Worm (Caenorhabditis elegans) whole organism, dauer: ENCODE data around the gene cpx-2.

Experiments used
- unc-62 ChIP-seq: sonication (generic microtip); optimal IDR thresholded peaks from 2 replicates; lab custom pipeline; 2017; ENCODE audit warnings: missing biosample characterization, missing genetic modification reagents, missing genetic modification characterization

The cpx-2 gene

DNA sequence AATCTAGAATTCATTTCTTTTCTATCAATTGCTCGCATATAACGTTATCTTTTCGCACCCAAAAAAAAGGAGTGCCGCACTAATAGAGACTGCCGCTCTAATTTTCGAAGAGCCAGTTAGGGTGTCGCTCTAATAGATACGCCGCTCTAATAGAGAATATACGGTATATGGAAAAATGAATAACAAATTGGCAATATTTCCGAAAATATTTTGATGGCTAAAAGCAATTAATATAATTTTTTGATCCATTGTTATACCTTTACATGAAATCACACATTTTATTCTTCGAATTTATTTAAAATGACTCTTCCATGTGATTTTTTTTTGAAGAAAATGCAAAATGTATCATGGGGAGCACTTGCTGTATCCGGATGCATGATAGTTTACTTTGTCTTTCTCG is 6.9 kb upstream of the cpx-2 start, which contains the start of gene K03A11.4:
TSS of gene K03A11.4 (plus strand) at position 301 of the 400 bp plus-strand sequence.
- no peak for TF ChIP-seq unc-62 (GFP tag; lab: Kevin White, UChicago)

DNA sequence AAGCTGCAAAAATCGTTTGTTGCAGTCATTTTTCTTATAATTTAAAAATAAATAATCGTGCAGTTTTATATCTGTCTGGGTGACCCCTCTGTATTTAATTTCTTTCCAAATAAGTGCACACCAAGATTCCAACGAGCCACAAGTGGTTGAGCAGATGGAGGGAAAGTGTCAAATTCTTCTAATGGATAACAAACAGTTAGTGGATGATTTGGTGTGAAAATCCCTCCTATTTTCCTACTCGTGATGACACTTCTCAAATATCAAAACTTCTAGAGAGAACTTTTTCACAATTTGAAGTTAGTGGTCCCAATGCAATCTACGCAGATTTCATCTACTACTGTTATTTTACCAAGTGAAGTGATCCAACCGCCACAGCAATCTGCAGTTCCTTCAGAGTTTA is 3.4 kb upstream of the cpx-2 start, which contains the start of gene ceh-28:
TSS of gene ceh-28 (plus strand) at position 301 of the 400 bp plus-strand sequence.
- TF ChIP-seq unc-62 (GFP tag; lab: Kevin White, UChicago) = no peak

DNA sequence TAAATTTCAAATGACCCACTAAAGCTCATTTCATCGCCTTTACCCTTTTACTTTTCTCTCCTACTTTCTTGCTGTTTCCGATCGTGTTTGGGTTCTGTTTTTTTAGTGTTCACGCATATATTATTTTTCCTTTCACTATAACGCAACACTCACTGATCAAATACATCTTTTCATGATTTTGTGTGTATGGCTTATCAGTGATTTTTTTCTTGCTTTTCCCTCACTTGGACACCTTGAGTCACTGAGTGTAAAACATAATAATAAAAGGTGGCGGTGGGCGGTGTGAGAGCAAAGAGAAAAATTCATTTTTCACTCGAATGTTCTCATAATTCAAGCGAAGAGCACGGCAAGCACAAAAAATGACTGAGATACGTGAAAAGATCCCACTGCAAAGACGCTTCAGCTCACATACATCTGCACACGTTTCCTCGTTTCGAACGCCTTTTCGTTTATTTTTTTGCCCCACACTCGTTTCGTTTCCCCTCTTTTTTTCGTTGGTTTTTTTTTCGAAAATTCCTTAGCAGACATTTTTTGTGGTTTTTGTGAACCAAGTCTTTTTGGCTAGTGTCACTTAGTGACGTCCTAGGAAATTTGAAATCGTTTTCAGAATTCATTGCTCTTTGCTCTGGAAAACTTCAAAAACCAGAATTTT is 8.0 kb downstream of the cpx-2 start, which contains the start of gene K03A11.5:
TSS of gene K03A11.5 (plus strand) at position 602 of the 652 bp plus-strand sequence.
- no peak for TF ChIP-seq unc-62 (GFP tag; lab: Kevin White, UChicago)

DNA sequence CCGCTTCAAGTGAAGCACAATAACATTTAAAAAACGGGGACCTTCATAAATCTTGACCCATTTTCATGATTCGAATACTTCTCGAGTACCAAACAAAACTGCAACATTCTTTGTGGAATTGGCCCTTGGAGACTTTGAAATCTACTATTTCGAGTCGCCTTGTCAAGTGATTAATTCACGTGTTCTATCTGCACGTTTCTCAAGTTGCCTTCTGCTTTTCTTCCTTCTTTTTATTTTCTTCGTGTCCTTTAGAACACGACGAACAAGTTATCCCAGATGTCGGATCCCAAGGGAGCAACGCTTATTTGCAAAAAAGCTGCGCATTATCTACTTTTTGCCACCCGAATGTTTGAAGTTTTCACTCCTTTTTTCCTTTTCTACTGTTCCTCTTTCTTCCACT is 9.7 kb downstream of the cpx-2 start:
- TF ChIP-seq unc-62 (GFP tag; lab: Kevin White, UChicago) = no peak

DNA sequence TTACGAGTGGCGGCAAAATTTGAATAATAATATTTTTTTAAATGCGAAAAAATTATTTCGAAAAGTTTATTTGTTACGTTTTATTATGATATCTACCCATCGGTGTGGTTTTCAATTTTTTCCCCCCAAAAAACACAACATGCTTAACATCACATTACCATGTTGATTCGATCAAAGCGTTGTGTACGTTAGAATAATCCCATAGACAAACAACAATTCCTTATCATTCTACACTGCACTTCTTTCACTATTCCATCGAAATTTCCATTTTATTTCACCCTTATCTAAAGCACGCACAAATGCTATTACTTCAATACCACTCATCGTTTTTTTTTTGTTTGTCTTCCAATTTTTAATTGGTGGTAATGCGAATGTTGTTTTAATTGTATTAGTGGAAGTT is 11.0 kb downstream of the cpx-2 start:
- TF ChIP-seq unc-62 (GFP tag; lab: Kevin White, UChicago) = no peak

DNA sequence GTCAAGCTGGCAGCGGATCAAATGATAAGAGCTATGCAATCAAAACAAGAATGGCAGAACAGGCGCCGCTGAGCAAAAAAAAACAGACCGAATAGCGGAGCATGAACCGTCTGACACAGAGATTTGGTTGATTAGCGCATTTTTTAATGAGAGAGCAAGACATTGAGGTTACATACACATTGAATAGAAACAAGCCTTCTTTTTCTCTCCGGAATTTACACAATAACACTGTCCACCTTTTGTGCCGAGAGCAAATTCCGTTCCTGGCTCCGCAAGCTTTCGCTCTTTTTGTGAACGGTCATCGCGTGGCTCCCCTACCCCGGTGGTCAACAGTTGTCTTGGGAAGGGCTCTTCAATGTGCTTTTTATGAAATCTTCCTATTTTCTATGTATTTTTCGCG is 15.5 kb downstream of the cpx-2 start, which contains the start of gene K03A11.6:
TSS of gene K03A11.6 (plus strand) at position 301 of the 400 bp plus-strand sequence.
- no peak for TF ChIP-seq unc-62 (GFP tag; lab: Kevin White, UChicago)

DNA sequence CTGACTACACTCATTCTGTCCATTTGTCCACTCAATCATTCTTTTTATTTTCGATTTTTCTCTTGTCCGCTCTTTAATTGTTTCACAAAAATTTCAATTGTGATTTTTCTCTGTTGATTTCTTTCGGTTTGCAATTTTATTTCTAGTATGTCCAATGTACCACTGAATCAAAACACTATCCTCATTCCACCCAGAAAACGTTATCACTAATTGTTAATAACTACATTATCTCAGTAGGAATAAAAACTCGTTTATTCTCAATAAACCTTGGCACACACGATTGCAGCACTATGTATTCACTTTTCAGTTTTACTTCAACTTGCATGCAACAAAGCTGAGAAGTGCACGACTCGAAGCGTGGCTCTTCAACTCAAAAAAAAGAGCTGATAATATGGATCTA is 19.6 kb downstream of the cpx-2 start, which contains the start of gene K03A11.1:
TSS of gene K03A11.1 (plus strand) at position 301 of the 400 bp plus-strand sequence.
- TF ChIP-seq unc-62 (GFP tag; lab: Kevin White, UChicago) = no peak

DNA sequence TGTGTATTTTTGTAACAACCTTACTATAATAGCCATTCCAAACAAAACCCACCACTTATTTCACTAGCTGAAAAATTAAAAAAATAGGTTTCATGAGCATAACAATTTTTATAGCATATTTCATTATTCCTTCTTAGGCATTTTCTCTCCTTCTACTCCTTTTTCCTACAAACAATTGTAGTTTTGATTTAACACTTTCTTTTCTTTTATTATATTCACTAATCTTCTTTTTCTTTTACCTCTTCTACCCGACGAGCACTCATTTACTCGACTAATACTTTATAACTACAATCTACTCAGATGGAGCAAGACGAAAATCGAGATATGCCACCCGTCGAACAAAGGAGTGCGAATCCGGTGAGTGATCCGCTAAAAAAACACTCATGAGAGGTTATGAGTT is 22.8 kb downstream of the cpx-2 start, which contains the start of gene C53C7.3:
TSS of gene C53C7.3 (plus strand) at position 301 of the 400 bp plus-strand sequence.
- no peak for TF ChIP-seq unc-62 (GFP tag; lab: Kevin White, UChicago)

DNA sequence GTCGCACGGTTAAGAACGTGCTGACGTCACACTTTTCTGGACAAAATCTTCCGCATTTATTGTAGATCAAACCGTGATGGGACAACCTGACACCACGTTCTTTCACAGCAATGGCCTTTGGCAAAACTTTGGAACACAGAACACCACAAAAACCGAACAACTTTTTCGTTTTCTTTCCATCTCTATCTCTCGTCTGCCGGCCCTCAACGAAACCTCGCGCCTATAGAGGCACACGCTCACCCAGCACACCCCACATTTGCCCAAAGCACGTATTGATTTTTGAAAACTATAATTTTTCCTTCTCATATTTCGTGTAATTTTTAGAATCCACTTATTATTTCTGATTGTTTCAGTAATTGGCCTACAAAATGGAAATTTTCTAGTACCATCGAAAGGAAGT is 29.2 kb downstream of the cpx-2 start:
- no peak for TF ChIP-seq unc-62 (GFP tag; lab: Kevin White, UChicago)

DNA sequence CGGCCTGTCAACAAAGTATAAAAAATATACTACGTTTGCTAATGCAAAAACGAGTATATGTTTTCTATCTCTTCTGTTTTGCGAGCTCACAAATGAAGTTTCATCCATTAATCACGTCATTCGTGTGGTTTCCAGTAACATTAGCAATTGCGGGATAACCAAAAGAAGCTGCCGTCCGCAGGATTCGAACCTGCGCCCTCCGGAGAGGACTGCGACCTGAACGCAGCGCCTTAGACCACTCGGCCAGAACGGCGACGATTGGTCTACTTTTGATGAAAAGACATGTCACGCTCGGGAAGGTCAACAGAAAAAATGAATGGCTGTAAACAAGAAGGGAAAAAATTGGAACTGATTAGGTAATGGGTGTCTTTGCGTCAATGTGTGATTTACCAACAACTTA is 32.2 kb downstream of the cpx-2 start:
- no peak for TF ChIP-seq unc-62 (GFP tag; lab: Kevin White, UChicago)

DNA sequence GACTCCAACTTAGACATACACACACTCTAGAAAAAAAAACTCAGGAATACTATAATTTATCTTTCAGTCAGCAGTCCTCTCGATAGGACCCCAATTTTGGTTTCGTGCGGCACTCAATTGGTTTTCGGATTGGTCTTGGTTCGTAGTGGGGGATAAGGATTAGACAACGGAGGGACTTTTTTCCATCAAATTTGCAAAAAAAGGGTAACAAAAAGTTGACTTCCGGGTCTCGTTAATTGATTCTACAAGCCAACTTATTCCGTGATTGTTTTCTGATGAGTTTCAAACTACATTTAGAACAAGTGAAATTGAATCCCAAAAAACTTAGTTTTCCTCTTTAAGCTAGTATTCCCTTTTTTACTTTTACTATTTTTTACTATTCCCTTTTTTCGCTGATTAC is 36.7 kb downstream of the cpx-2 start:
- no peak for TF ChIP-seq unc-62 (GFP tag; lab: Kevin White, UChicago)

DNA sequence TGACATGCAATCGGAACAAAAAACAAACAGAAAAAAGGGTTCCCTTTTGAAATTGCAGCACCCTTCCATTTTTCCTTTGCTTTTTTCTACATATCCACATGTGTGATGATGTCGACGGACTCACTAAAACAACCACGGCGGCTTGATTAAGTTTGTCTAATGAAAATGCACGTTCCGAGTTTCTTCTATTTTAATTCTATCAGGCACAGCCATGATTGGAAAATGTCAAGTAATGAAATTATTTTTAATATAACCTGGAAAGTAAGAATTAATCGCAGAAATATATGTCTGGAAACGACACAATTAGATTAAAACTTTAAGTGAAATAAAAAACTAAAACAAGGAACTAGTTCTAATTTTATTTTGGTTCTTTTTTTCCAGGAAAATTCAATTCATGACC is 37.2 kb downstream of the cpx-2 start:
- TF ChIP-seq unc-62 (GFP tag; lab: Kevin White, UChicago) = no peak

DNA sequence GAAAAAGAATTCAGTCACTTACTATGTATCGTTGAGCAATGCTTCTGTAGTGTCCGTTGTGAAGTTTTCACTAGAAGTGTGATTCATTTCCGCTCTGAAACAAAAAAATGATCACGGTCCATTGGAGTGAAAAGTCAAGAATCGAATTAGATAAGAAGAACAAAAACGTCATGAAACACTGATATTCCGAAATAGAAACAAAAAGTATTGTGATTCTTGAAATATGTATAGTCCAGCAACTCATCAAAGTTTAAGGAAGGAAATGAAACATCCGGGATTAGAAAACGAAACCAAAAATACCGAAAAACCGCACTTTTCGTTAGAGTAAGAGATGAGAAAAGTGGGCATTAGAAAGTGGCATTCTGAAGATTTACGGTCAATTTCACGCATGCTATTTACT is 38.4 kb downstream of the cpx-2 start, which contains the start of gene npr-10:
TSS of gene npr-10 (minus strand) at position 101 of the 400 bp plus-strand sequence.
- no peak for TF ChIP-seq unc-62 (GFP tag; lab: Kevin White, UChicago)

DNA sequence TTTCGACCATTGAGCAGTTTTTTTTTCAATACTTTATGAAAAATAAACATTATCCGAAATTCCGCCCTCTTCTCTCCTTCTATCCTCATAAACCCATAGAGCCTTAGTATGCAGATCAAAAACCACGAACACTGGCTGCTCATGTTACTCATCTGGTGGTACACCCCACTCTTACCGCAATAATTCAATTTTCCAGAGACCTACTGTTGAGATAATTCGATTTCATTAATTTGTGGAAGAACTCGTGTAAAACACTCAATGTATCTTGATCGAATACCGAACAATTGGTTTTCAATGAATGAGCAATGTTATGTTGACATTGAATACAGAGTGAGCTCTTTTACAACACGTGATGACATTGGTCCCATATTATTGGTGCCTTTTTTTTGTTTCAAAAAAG is 49.6 kb downstream of the cpx-2 start:
- TF ChIP-seq unc-62 (GFP tag; lab: Kevin White, UChicago) = no peak
